Fruit fly (Drosophila melanogaster): ENCODE data around the gene ksh.

Gene ksh

dm6 chrX:19497782-19498440 is 3.1 kb upstream of the ksh start (continued):
- TF ChIP-seq Myb (GFP tag; optimal IDR thresholded peaks at IDR 0.05): no peak
- TF ChIP-seq Atf3 (GFP tag; optimal IDR thresholded peaks at IDR 0.05): no peak
- TF ChIP-seq GATAe (GFP tag; conservative IDR thresholded peaks at IDR 0.05): no peak; the same call in 1 of the 2 replicates
- no peak for TF ChIP-seq zf30C (GFP tag; optimal IDR thresholded peaks at IDR 0.05)
- no peak for TF ChIP-seq pnt (GFP tag; optimal IDR thresholded peaks at IDR 0.05)
- TF ChIP-seq CG31224 (GFP tag; IDR thresholded peaks at IDR 0.05): no peak
- no peak for TF ChIP-seq CG17361 (GFP tag; IDR thresholded peaks at IDR 0.05)
- TF ChIP-seq CG2875 (GFP tag; optimal IDR thresholded peaks at IDR 0.05): no peak
- peak; percentile 1 for TF ChIP-seq CG13624 (GFP tag; optimal IDR thresholded peaks at IDR 0.05)
- no peak for TF ChIP-seq Lhr (GFP tag; optimal IDR thresholded peaks at IDR 0.05)
- no peak for TF ChIP-seq CG11504 (tag; optimal IDR thresholded peaks at IDR 0.05)
- no peak for TF ChIP-seq CG43689 (GFP tag; IDR thresholded peaks at IDR 0.05)
- TF ChIP-seq Hand (GFP tag; optimal IDR thresholded peaks at IDR 0.05): peak; percentile 43
- peak; percentile 33 for TF ChIP-seq exex (tag; optimal IDR thresholded peaks at IDR 0.05)
- no peak for TF ChIP-seq CG15601 (tag; optimal IDR thresholded peaks at IDR 0.05)
- no peak for TF ChIP-seq ac (GFP tag; optimal IDR thresholded peaks at IDR 0.05)
- no peak for TF ChIP-seq sim (GFP tag; IDR thresholded peaks at IDR 0.05)
- TF ChIP-seq bab2 (GFP tag; optimal IDR thresholded peaks at IDR 0.05): no peak
- no peak for TF ChIP-seq pho (GFP tag; optimal IDR thresholded peaks at IDR 0.05)
- peak; percentile 61 for TF ChIP-seq CG12155 (GFP tag; optimal IDR thresholded peaks at IDR 0.05)
- TF ChIP-seq CG18619 (GFP tag; optimal IDR thresholded peaks at IDR 0.05): no peak
- peak; percentile 39 for TF ChIP-seq Fer1 (GFP tag; optimal IDR thresholded peaks at IDR 0.05)
- TF ChIP-seq Sry-δ (GFP tag; optimal IDR thresholded peaks at IDR 0.05): no peak
- TF ChIP-seq lab (GFP tag; optimal IDR thresholded peaks at IDR 0.05): peak; percentile 74
- TF ChIP-seq BEAF-32 (GFP tag; optimal IDR thresholded peaks at IDR 0.05): peak; percentile 1
- TF ChIP-seq tap (tag; optimal IDR thresholded peaks at IDR 0.05): no peak
- no peak for TF ChIP-seq CG18476 (GFP tag; optimal IDR thresholded peaks at IDR 0.05)
- 0 out of 2 replicates have a peak, but pooled peaks have one; percentile 12 for TF ChIP-seq Rx (GFP tag; IDR thresholded peaks at IDR 0.05)
- peak; percentile 98 for TF ChIP-seq CG10543 (GFP tag; optimal IDR thresholded peaks at IDR 0.05)
- TF ChIP-seq Med (GFP tag): peak; percentile 75
- no peak for TF ChIP-seq fd96Cb (tag; optimal IDR thresholded peaks at IDR 0.05)
- TF ChIP-seq sd (tag; optimal IDR thresholded peaks at IDR 0.05): peak; percentile 54
- no peak for TF ChIP-seq pum (GFP tag; optimal IDR thresholded peaks at IDR 0.05)
- TF ChIP-seq CG12071 (GFP tag; optimal IDR thresholded peaks at IDR 0.05): peak; percentile 10
- TF ChIP-seq CG5245 (GFP tag; optimal IDR thresholded peaks at IDR 0.05): no peak
- no peak for TF ChIP-seq Trl (optimal IDR thresholded peaks at IDR 0.05)
- TF ChIP-seq Trl (GFP tag; optimal IDR thresholded peaks at IDR 0.05): no peak
- TF ChIP-seq sens-2 (GFP tag; IDR thresholded peaks at IDR 0.05): no peak
- no peak for TF ChIP-seq CG4282 (GFP tag; optimal IDR thresholded peaks at IDR 0.05)
- no peak for TF ChIP-seq CG10565 (GFP tag; optimal IDR thresholded peaks at IDR 0.05)
- TF ChIP-seq tio (GFP tag; optimal IDR thresholded peaks at IDR 0.05): no peak
- no peak for TF ChIP-seq run (tag; optimal IDR thresholded peaks at IDR 0.05)
- TF ChIP-seq Lpt (GFP tag; optimal IDR thresholded peaks at IDR 0.05): no peak
- no peak for TF ChIP-seq CG11695 (GFP tag; IDR thresholded peaks at IDR 0.05)
- TF ChIP-seq cas (GFP tag; IDR thresholded peaks at IDR 0.05): 0 out of 2 replicates have a peak, but pooled peaks have one; percentile 5
- no peak for TF ChIP-seq CG8089 (GFP tag; optimal IDR thresholded peaks at IDR 0.05)
- TF ChIP-seq CG9215 (GFP tag; IDR thresholded peaks at IDR 0.05): no peak
- TF ChIP-seq dpn (GFP tag; optimal IDR thresholded peaks at IDR 0.05): peak in 1 of 2 experiments; percentile 7
- TF ChIP-seq croc (GFP tag; conservative IDR thresholded peaks at IDR 0.05): no peak
- TF ChIP-seq hkb (optimal IDR thresholded peaks at IDR 0.05): no peak
- no peak for TF ChIP-seq hkb (GFP tag; IDR thresholded peaks at IDR 0.05)
- TF ChIP-seq az2 (GFP tag; optimal IDR thresholded peaks at IDR 0.05): no peak
